Fruit fly (Drosophila melanogaster): ENCODE measurements around the gene CG7059.

Gene CG7059

dm6 chr3R:22396238-22396772 lies 6.7 kb downstream of the CG7059 start (continued):
- TF ChIP-seq Pdp1 (GFP tag; optimal IDR thresholded peaks at IDR 0.05) (no peak), dysf (GFP tag; IDR thresholded peaks at IDR 0.05) (no peak), Bdp1 (GFP tag; optimal IDR thresholded peaks at IDR 0.05) (peak; percentile 94), CG16815 (GFP tag; optimal IDR thresholded peaks at IDR 0.05) (no peak), da (GFP tag; optimal IDR thresholded peaks at IDR 0.05) (no peak), emc (GFP tag; optimal IDR thresholded peaks at IDR 0.05) (no peak), CG17328 (GFP tag; IDR thresholded peaks at IDR 0.05) (no peak), Sry-β (GFP tag; optimal IDR thresholded peaks at IDR 0.05) (no peak), CG30431 (GFP tag; optimal IDR thresholded peaks at IDR 0.05) (no peak), Lim3 (GFP tag; IDR thresholded peaks at IDR 0.05) (peak; percentile 19; the same call in 1 of the 2 replicates), zen (tag; optimal IDR thresholded peaks at IDR 0.05) (no peak), CG8478 (optimal IDR thresholded peaks at IDR 0.05) (no peak), CG6791 (GFP tag; IDR thresholded peaks at IDR 0.05; ENCODE audit: partially characterized antibody) (peak; percentile 74), gro (GFP tag; optimal IDR thresholded peaks at IDR 0.05) (no peak), Atf-2 (GFP tag; optimal IDR thresholded peaks at IDR 0.05) (no peak), CG8290 (GFP tag; optimal IDR thresholded peaks at IDR 0.05) (no peak), CG8290 (tag; optimal IDR thresholded peaks at IDR 0.05) (peak in 1 of 2 experiments; percentile 22), Camta (GFP tag; optimal IDR thresholded peaks at IDR 0.05) (no peak), CG14710 (tag; optimal IDR thresholded peaks at IDR 0.05) (no peak), CG12391 (tag; optimal IDR thresholded peaks at IDR 0.05) (no peak), ems (GFP tag; optimal IDR thresholded peaks at IDR 0.05) (no peak), Opbp (GFP tag; IDR thresholded peaks at IDR 0.05; ENCODE audit: partially characterized antibody) (peak; percentile 55; the same call in 1 of the 3 replicates), Med (GFP tag) (peak; percentile 25), CG16813 (GFP tag; IDR thresholded peaks at IDR 0.05; ENCODE audit: partially characterized antibody) (peak; percentile 66), Aef1 (GFP tag; IDR thresholded peaks at IDR 0.05) (no peak), Fer1 (GFP tag; optimal IDR thresholded peaks at IDR 0.05) (no peak), Hr78 (GFP tag; optimal IDR thresholded peaks at IDR 0.05) (no peak), CG14860 (GFP tag; IDR thresholded peaks at IDR 0.05; ENCODE audit: partially characterized antibody) (0 out of 3 replicates have a peak, but pooled peaks have one; percentile 35), Vsx1 (GFP tag; optimal IDR thresholded peaks at IDR 0.05) (peak; percentile 85), CG6854 (GFP tag; optimal IDR thresholded peaks at IDR 0.05) (no peak), Usf (GFP tag; optimal IDR thresholded peaks at IDR 0.05) (no peak), CG4282 (GFP tag; optimal IDR thresholded peaks at IDR 0.05) (no peak), CG30020 (tag; optimal IDR thresholded peaks at IDR 0.05) (no peak), CG14667 (GFP tag; IDR thresholded peaks at IDR 0.05) (no peak), Xrp1 (GFP tag; IDR thresholded peaks at IDR 0.05) (no peak), HLH54F (GFP tag; optimal IDR thresholded peaks at IDR 0.05) (no peak), CG4730 (GFP tag; IDR thresholded peaks at IDR 0.05) (no peak), Sox100B (GFP tag; optimal IDR thresholded peaks at IDR 0.05) (no peak), ato (GFP tag; IDR thresholded peaks at IDR 0.05; ENCODE audit: partially characterized antibody) (no peak), gcm2 (GFP tag; optimal IDR thresholded peaks at IDR 0.05) (no peak), CG6813 (GFP tag; optimal IDR thresholded peaks at IDR 0.05) (no peak), CG17829 (tag; optimal IDR thresholded peaks at IDR 0.05) (no peak), CG15696 (tag; optimal IDR thresholded peaks at IDR 0.05) (no peak)
